Worm (Caenorhabditis elegans): Measurements from ENCODE around the gene hpo-28.

DNA sequence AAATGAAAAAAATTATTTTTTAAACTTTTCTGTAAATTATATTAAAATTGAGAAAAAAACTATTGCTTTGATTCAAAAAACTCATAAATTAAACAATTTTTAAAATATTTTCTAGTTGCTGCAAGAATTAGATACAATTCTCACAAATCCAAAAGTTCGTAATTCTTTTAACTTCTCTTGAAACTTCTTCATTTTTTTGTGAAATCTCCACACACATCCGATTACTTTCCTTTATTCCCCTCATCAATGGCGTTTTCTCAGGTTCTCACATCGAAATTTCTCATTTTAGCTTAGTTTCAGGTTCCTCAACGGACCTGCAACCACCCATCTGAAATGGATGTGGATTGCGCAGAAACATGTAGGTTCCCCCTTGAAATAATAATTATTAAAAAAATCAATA is 13.4 kb upstream of the hpo-28 start, which contains the start of gene wrm-1:
- TF ChIP-seq hmg-11 (tag; optimal IDR thresholded peaks at IDR 0.05), result no peak
- TF ChIP-seq nhr-12 (tag; optimal IDR thresholded peaks at IDR 0.05), result no peak
- no peak for TF ChIP-seq egl-27 (tag; optimal IDR thresholded peaks at IDR 0.05)
- no peak for TF ChIP-seq nhr-28 (tag; optimal IDR thresholded peaks at IDR 0.05)
- TF ChIP-seq jun-1 (tag; optimal IDR thresholded peaks at IDR 0.05), result no peak
- TF ChIP-seq ztf-4 (tag; optimal IDR thresholded peaks at IDR 0.05), result no peak
